Fruit fly (Drosophila melanogaster): Measurements from ENCODE around the gene Rcd4.

The Rcd4 gene

DNA sequence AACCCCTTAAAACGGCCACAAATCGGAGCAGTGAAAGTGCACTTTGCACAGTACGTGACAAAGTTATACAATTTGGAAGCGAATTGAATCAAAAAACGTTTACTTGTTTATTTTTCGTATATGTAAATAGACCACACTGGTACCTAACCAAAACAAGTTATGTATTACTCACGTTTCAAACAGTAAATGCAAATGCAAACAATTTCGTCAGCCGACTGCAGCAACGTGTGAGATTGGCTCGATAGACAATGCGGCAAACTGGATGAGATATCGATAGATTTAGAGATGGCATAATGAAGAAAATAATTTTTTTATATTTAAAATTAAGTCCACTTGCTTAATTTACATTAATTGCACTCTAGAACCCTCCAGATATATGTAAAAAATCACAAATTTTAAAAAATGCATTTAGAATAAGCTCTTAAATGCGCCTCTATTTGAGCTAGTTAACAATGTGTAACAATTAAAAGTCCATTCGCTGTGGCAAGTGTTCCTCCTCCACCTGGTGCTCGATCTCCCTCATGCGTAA is 1.1 kb upstream of the Rcd4 start, which contains the start of gene AlaRS (continued):
- TF ChIP-seq CG4617 (GFP tag; optimal IDR thresholded peaks at IDR 0.05; ENCODE audit: borderline replicate concordance) (peak; percentile 47), CG5245 (GFP tag; optimal IDR thresholded peaks at IDR 0.05) (no peak), CG9817 (tag; optimal IDR thresholded peaks at IDR 0.05) (no peak), tup (GFP tag; optimal IDR thresholded peaks at IDR 0.05) (no peak), prd (optimal IDR thresholded peaks at IDR 0.05) (no peak), prd (GFP tag; IDR thresholded peaks at IDR 0.05) (0 out of 3 replicates have a peak, but pooled peaks have one; percentile 7), CG12299 (tag; optimal IDR thresholded peaks at IDR 0.05) (no peak), ara (GFP tag; IDR thresholded peaks at IDR 0.05) (no peak), sens-2 (GFP tag; IDR thresholded peaks at IDR 0.05) (no peak), CG15479 (GFP tag; optimal IDR thresholded peaks at IDR 0.05) (no peak), gsb (GFP tag; IDR thresholded peaks at IDR 0.05) (no peak), CG1233 (GFP tag; optimal IDR thresholded peaks at IDR 0.05) (peak; percentile 20), caup (GFP tag; optimal IDR thresholded peaks at IDR 0.05; ENCODE audit: severe bottlenecking) (no peak), MESR4 (GFP tag; optimal IDR thresholded peaks at IDR 0.05) (peak; percentile 77), en (GFP tag; optimal IDR thresholded peaks at IDR 0.05) (no peak), NFAT (GFP tag; IDR thresholded peaks at IDR 0.05) (no peak), Hr78 (GFP tag; optimal IDR thresholded peaks at IDR 0.05) (no peak), CG10321 (GFP tag; IDR thresholded peaks at IDR 0.05) (no peak), CG17328 (GFP tag; IDR thresholded peaks at IDR 0.05) (peak; percentile 23; the same call in 1 of the 2 replicates), CG12391 (tag; optimal IDR thresholded peaks at IDR 0.05) (peak; percentile 67), cg (GFP tag; optimal IDR thresholded peaks at IDR 0.05) (no peak), zfh1 (GFP tag; IDR thresholded peaks at IDR 0.05) (peak; percentile 16; the same call in 1 of the 3 replicates), emc (GFP tag; optimal IDR thresholded peaks at IDR 0.05) (no peak), vnd (GFP tag; IDR thresholded peaks at IDR 0.05; ENCODE audit: partially characterized antibody) (peak; percentile 47; the same call in 2 of the 3 replicates), Rfx (GFP tag; IDR thresholded peaks at IDR 0.05) (peak; percentile 41; the same call in 1 of the 2 replicates), cas (GFP tag; IDR thresholded peaks at IDR 0.05) (no peak), CrebB (tag; optimal IDR thresholded peaks at IDR 0.05) (no peak), CG11456 (GFP tag; IDR thresholded peaks at IDR 0.05) (no peak), Dad (GFP tag; optimal IDR thresholded peaks at IDR 0.05) (no peak), Doc2 (GFP tag; IDR thresholded peaks at IDR 0.05) (no peak), ash1 (GFP tag; optimal IDR thresholded peaks at IDR 0.05) (no peak), inv (GFP tag; IDR thresholded peaks at IDR 0.05; ENCODE audit: partially characterized antibody) (peak; percentile 46), CG8388 (GFP tag; optimal IDR thresholded peaks at IDR 0.05) (peak; percentile 37), ac (GFP tag; optimal IDR thresholded peaks at IDR 0.05) (no peak), CG8944 (GFP tag; optimal IDR thresholded peaks at IDR 0.05) (no peak), CG11696 (GFP tag; IDR thresholded peaks at IDR 0.05) (no peak), schlank (tag; optimal IDR thresholded peaks at IDR 0.05) (no peak), CG34376 (GFP tag; optimal IDR thresholded peaks at IDR 0.05) (peak; percentile 41), CG1603 (tag; optimal IDR thresholded peaks at IDR 0.05) (peak; percentile 28), shn (GFP tag; optimal IDR thresholded peaks at IDR 0.05) (no peak), D (optimal IDR thresholded peaks at IDR 0.05) (no peak), D (GFP tag; optimal IDR thresholded peaks at IDR 0.05) (peak; percentile 19), jigr1 (GFP tag; IDR thresholded peaks at IDR 0.05) (no peak; the same call in 2 of the 3 replicates), Pdp1 (GFP tag; optimal IDR thresholded peaks at IDR 0.05) (peak in 1 of 2 experiments; percentile 60), insv (GFP tag; optimal IDR thresholded peaks at IDR 0.05) (no peak), Vsx1 (GFP tag; optimal IDR thresholded peaks at IDR 0.05) (no peak), nom (GFP tag; optimal IDR thresholded peaks at IDR 0.05) (peak; percentile 34), B-H1 (GFP tag; IDR thresholded peaks at IDR 0.05) (no peak), CG10267 (tag; optimal IDR thresholded peaks at IDR 0.05) (peak; percentile 67), CG3995 (GFP tag; optimal IDR thresholded peaks at IDR 0.05) (peak; percentile 13)

All from whole organism, embryonic.